Worm (Caenorhabditis elegans) whole organism, late embryonic: ENCODE results near the gene ZC190.7.

Experiments
- ama-1 ChIP-seq: fragments of 150-350 bp; optimal IDR thresholded peaks from 2 replicates; lab custom pipeline; 2014
- ceh-18 ChIP-seq: sonication (generic microtip); optimal IDR thresholded peaks from 2 replicates; lab custom pipeline; 2016; ENCODE audit warnings: missing genetic modification characterization, missing compliant biosample characterization
- ceh-22 ChIP-seq: sonication (generic microtip); optimal IDR thresholded peaks from 2 replicates; lab custom pipeline; 2017; ENCODE audit warnings: missing biosample characterization, missing genetic modification characterization
- ceh-48 ChIP-seq: sonication (generic microtip); optimal IDR thresholded peaks from 2 replicates; lab custom pipeline; 2016; ENCODE audit warnings: missing genetic modification characterization, inconsistent platforms, missing compliant biosample characterization
- ceh-9 ChIP-seq: sonication (generic microtip); optimal IDR thresholded peaks from 2 replicates; lab custom pipeline; 2016; ENCODE audit warnings: mild to moderate bottlenecking, missing genetic modification characterization, inconsistent platforms, missing compliant biosample characterization
- elt-4 ChIP-seq: sonication (generic microtip); optimal IDR thresholded peaks from 2 replicates; lab custom pipeline; 2016; ENCODE audit warnings: missing genetic modification characterization, missing compliant biosample characterization
- nhr-11 ChIP-seq: fragments of 150-350 bp; optimal IDR thresholded peaks from 2 replicates; lab custom pipeline; 2014; ENCODE audit warnings: missing biosample characterization, missing genetic modification characterization
- pqm-1 ChIP-seq: sonication (generic microtip); optimal IDR thresholded peaks from 2 replicates; lab custom pipeline; 2016; ENCODE audit warnings: missing genetic modification characterization, missing compliant biosample characterization

- TF ChIP-seq ceh-22 (tag; lab: Kevin White, UChicago) (no peak), ceh-18 (tag; lab: Kevin White, UChicago) (no peak), pqm-1 (tag; lab: Kevin White, UChicago) (no peak), elt-4 (tag; lab: Kevin White, UChicago) (no peak), ceh-9 (tag; lab: Kevin White, UChicago) (no peak), ama-1 (no peak), ceh-48 (tag; lab: Kevin White, UChicago) (no peak), nhr-11 (tag; lab: Kevin White, UChicago) (no peak)
Observed at ce11 chrV:8636907-8637306, 49.8 kb downstream of the ZC190.7 start, which contains the start of gene grl-12.
